Worm (Caenorhabditis elegans): ENCODE results near the gene T26E4.10.
"Not testable (repeated sequence)": the region's sequence is repeated elsewhere in the genome, so short reads cannot be mapped to it uniquely, and the experiment has no call there.

Gene T26E4.10

ce11 chrV:15757645-15758044, 40.4 kb downstream of the T26E4.10 start:
- TF ChIP-seq hmbx-1 (tag; optimal IDR thresholded peaks at IDR 0.05) = no peak

- TF ChIP-seq tra-4 (tag; optimal IDR thresholded peaks at IDR 0.05); hmg-4 (GFP tag; optimal IDR thresholded peaks at IDR 0.05); scrt-1 (GFP tag; IDR thresholded peaks at IDR 0.05): not testable (repeated sequence)
These were observed 43.3 kb downstream of the T26E4.10 start, which contains the start of gene str-8 for ce11 chrV:15754731-15755130. Gene str-8, plus strand, starts transcription at chrV:15755031.

DNA sequence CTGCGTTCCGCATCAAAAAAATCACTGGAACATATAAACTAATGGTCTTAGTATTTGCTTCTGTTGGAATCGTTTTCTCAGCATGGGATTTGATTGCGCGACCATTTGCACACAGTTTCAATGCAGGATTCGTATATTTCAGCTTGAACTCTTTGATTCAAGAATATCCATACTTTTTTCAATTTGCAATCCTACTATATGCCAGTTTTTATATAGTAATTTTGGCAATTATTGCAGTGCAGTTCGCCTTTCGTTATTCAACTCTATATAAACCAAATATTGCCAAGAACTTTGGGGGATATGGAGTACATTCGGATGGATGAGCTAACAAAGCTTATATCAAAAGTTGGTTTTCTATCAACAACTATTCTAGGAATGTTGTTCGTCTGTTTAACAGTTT, 45.1 kb downstream of the T26E4.10 start, which contains the start of gene str-5:
TSS of gene str-5 (plus strand) at position 301 of the 400 bp plus-strand sequence.
- not testable (repeated sequence) for TF ChIP-seq ceh-13 (GFP tag; optimal IDR thresholded peaks at IDR 0.05); scrt-1 (GFP tag; IDR thresholded peaks at IDR 0.05); tra-4 (tag; optimal IDR thresholded peaks at IDR 0.05)

DNA sequence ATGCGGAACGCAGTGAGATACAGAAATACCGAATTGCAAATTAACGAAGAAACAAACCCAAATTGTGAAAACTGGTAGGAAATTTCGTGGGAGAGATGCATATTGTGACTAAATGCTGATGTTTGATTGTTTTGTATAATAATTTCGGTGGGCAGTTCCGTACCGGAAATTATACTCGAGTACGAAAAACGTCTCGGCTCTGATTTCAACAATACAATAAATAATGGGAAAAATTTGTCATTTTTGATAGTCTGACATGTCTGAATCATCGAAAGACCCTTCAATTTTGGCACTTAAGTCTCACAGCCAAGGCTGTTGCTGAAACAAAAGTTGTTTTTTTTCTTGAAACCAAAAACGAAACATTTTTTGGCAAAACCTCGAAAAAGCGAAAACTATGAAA, 46.0 kb downstream of the T26E4.10 start, which contains the start of gene str-43:
TSS of gene str-43 (minus strand) at position 101 of the 400 bp plus-strand sequence.
- TF ChIP-seq tbx-11 (GFP tag; IDR thresholded peaks at IDR 0.05) = no peak

DNA sequence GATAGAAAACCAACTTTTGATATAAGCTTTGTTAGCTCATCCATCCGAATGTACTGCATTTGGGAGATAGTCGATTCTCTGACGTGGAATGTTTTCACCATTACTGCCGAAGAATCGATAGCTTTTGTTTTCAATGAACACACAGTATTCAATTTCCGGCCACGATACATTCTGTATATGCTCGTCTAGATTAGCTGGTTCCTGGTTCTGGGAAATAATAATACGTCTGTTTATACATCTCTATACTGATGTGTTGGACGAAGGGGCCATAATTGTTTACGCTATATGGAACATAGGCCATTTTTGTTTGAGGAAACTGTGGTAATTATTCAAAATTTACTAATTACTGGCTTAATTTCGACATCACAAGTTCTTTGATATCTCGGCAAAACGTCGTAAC, 47.9 kb downstream of the T26E4.10 start, which contains the start of gene str-6:
TSS of gene str-6 (minus strand) at position 101 of the 400 bp plus-strand sequence.
- TF ChIP-seq ama-1 (optimal IDR thresholded peaks at IDR 0.05) (no peak), tbx-37 (GFP tag; conservative IDR thresholded peaks at IDR 0.05) (no peak), sea-1 (GFP tag; conservative IDR thresholded peaks at IDR 0.05) (no peak), flt-1 (GFP tag; IDR thresholded peaks at IDR 0.05) (no peak), hmbx-1 (tag; optimal IDR thresholded peaks at IDR 0.05) (no peak), ceh-36 (tag; optimal IDR thresholded peaks at IDR 0.05) (no peak), scrt-1 (GFP tag; IDR thresholded peaks at IDR 0.05) (no peak), tra-4 (tag; optimal IDR thresholded peaks at IDR 0.05) (no peak), ets-7 (tag; optimal IDR thresholded peaks at IDR 0.05) (no peak), B0310.2 (tag; optimal IDR thresholded peaks at IDR 0.05) (no peak), hmg-4 (GFP tag; optimal IDR thresholded peaks at IDR 0.05) (no peak), tbx-11 (GFP tag; IDR thresholded peaks at IDR 0.05) (no peak), F13C5.2 (tag; optimal IDR thresholded peaks at IDR 0.05) (no peak), ceh-13 (GFP tag; optimal IDR thresholded peaks at IDR 0.05) (no peak)

DNA sequence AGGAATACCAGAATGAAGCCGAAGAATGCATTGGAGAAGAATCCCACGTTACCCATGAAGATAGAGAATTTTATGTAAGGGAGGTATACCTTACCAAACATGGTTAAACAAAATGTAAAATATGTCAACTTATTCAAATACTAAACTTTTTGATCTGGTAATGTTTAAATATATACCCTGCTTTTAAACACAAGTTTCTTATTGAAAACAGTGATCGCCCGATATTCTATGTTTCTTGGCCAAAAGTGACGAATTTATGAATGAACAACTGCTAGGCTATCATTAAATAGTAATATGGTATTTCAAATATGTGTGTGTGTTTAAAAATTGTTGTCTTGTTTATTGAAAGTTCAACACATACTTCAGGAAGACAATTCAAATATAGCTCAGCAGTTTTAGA, 49.7 kb downstream of the T26E4.10 start, which contains the start of gene T23D5.8:
TSS of gene T23D5.8 (minus strand) at position 101 of the 400 bp plus-strand sequence.
- TF ChIP-seq sea-1 (GFP tag; conservative IDR thresholded peaks at IDR 0.05); flt-1 (GFP tag; IDR thresholded peaks at IDR 0.05); ceh-13 (GFP tag; optimal IDR thresholded peaks at IDR 0.05): not testable (repeated sequence)
